Worm (Caenorhabditis elegans): ENCODE results near the gene str-116.

DNA sequence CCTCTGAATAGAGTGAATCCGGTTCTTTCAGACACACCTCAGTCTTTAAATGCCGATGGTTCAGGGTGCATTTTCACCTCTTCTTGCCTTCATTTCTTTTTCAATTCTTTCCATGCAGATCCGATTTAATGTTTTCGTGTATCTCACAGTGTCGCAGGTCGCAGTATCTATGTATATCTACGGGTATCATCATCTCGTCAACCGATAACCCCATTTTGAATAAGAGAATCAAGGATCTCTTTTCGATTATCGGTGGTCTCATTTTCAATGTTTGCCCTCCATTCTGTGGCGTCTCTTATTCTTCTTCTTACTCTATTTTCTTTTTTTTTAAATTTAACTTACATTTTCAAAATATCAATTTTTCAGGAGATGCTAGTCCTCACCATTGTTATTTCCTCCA is 45.8 kb upstream of the str-116 start, which contains the start of gene T19B10.2:
- TF ChIP-seq ceh-28 (tag; optimal IDR thresholded peaks at IDR 0.05) (no peak), nhr-237 (tag; optimal IDR thresholded peaks at IDR 0.05) (no peak), zag-1 (tag; optimal IDR thresholded peaks at IDR 0.05) (no peak), snpc-4 (tag; optimal IDR thresholded peaks at IDR 0.05) (no peak)

Data from whole organism, L3 larva.